Fruit fly (Drosophila melanogaster) whole organism, embryonic: ENCODE measurements around the gene Smvt.

ENCODE experiments used
- Awh ChIP-seq: fragments of 200-800 bp; sonication (Bioruptor generic); IDR thresholded peaks from 2 replicates; pipeline ENCODE4, ENCODE4 v1.3.6; 2022; ENCODE audit warnings: missing biosample characterization, missing genetic modification characterization
- B-H2 ChIP-seq: fragments of 200-800 bp; sonication (Bioruptor generic); optimal IDR thresholded peaks from 2 replicates; lab custom pipeline; 2018; ENCODE audit warnings: missing biosample characterization, mild to moderate bottlenecking, missing genetic modification characterization
- Bgb ChIP-seq: fragments of 200-800 bp; sonication (Bioruptor generic); IDR thresholded peaks from 2 replicates; pipeline ENCODE4 v1.3.6; 2022; ENCODE audit warnings: missing biosample characterization, missing genetic modification characterization; ENCODE audit not compliant: partially characterized antibody
- Bteb2 ChIP-seq: fragments of 200-800 bp; sonication (Bioruptor generic); optimal IDR thresholded peaks from 2 replicates; lab custom pipeline; 2016; ENCODE audit warnings: missing biosample characterization, missing genetic modification characterization
- CG10147 ChIP-seq: fragments of 200-800 bp; sonication (Bioruptor generic); optimal IDR thresholded peaks from 2 replicates; lab custom pipeline; 2019; ENCODE audit warnings: missing biosample characterization, mild to moderate bottlenecking, missing genetic modification characterization, moderate library complexity
- CG1024 ChIP-seq: fragments of 200-800 bp; sonication (Bioruptor generic); IDR thresholded peaks from 2 replicates; pipeline ENCODE4 v1.3.6; 2022; ENCODE audit warnings: missing biosample characterization, missing genetic modification characterization
- CG10274 ChIP-seq: fragments of 200-800 bp; sonication (Bioruptor generic); optimal IDR thresholded peaks from 3 replicates; lab custom pipeline; 2017; ENCODE audit warnings: missing biosample characterization, mild to moderate bottlenecking, missing genetic modification characterization
- CG10431 ChIP-seq: fragments of 200-800 bp; sonication (Bioruptor generic); optimal IDR thresholded peaks from 3 replicates; lab custom pipeline; 2018; ENCODE audit warnings: missing biosample characterization, mild to moderate bottlenecking, missing genetic modification characterization
- CG12236 ChIP-seq: fragments of 200-800 bp; sonication (Bioruptor generic); optimal IDR thresholded peaks from 2 replicates; lab custom pipeline; 2016; ENCODE audit warnings: missing biosample characterization, missing genetic modification characterization
- CG12769 ChIP-seq: fragments of 200-800 bp; sonication (Bioruptor generic); optimal IDR thresholded peaks from 2 replicates; lab custom pipeline; 2019; ENCODE audit warnings: missing biosample characterization, mild to moderate bottlenecking, missing genetic modification characterization, moderate library complexity
- CG13123 ChIP-seq: fragments of 200-800 bp; sonication (Bioruptor generic); optimal IDR thresholded peaks from 2 replicates; lab custom pipeline; 2016; ENCODE audit warnings: missing biosample characterization, missing genetic modification characterization
- CG13287 ChIP-seq: fragments of 200-800 bp; sonication (Bioruptor generic); IDR thresholded peaks from 2 replicates; pipeline ENCODE4 v1.3.6; 2022; ENCODE audit warnings: missing biosample characterization, missing genetic modification characterization; ENCODE audit not compliant: partially characterized antibody
- CG13624 ChIP-seq: fragments of 200-800 bp; sonication (Bioruptor generic); optimal IDR thresholded peaks from 2 replicates; lab custom pipeline; 2016; ENCODE audit warnings: missing biosample characterization, missing genetic modification characterization
- CG13775 ChIP-seq: fragments of 200-800 bp; sonication (Bioruptor generic); optimal IDR thresholded peaks from 3 replicates; lab custom pipeline; 2017; ENCODE audit warnings: missing biosample characterization, mild to moderate bottlenecking, missing genetic modification characterization
- CG15011 ChIP-seq: fragments of 200-800 bp; sonication (Bioruptor generic); optimal IDR thresholded peaks from 3 replicates; lab custom pipeline; 2018; ENCODE audit warnings: missing biosample characterization, mild to moderate bottlenecking, missing genetic modification characterization
- CG17361 ChIP-seq: fragments of 200-800 bp; sonication (Bioruptor generic); IDR thresholded peaks from 3 replicates; pipeline ENCODE4 v1.3.6; 2022; ENCODE audit warnings: missing biosample characterization, missing genetic modification characterization
- CG3065 ChIP-seq: fragments of 200-800 bp; sonication (Bioruptor generic); optimal IDR thresholded peaks from 2 replicates; lab custom pipeline; 2016; ENCODE audit warnings: missing biosample characterization, missing genetic modification characterization
- CG31365 ChIP-seq: fragments of 200-800 bp; sonication (Bioruptor generic); optimal IDR thresholded peaks from 2 replicates; lab custom pipeline; 2018; ENCODE audit warnings: missing biosample characterization, mild to moderate bottlenecking, missing genetic modification characterization
- CG32532 ChIP-seq: fragments of 200-800 bp; sonication (Bioruptor generic); IDR thresholded peaks from 2 replicates; pipeline ENCODE4 v1.3.6; 2022; ENCODE audit warnings: missing biosample characterization, missing genetic modification characterization
- CG3281 ChIP-seq: fragments of 200-800 bp; sonication (Bioruptor generic); optimal IDR thresholded peaks from 3 replicates; lab custom pipeline; 2017; ENCODE audit warnings: missing biosample characterization, mild to moderate bottlenecking, missing genetic modification characterization
- CG4617 ChIP-seq: fragments of 200-800 bp; sonication (Bioruptor generic); optimal IDR thresholded peaks from 3 replicates; lab custom pipeline; 2016; ENCODE audit warnings: missing biosample characterization, missing genetic modification characterization, borderline replicate concordance
- CG6254 ChIP-seq: fragments of 200-800 bp; sonication (Bioruptor generic); optimal IDR thresholded peaks from 3 replicates; lab custom pipeline; 2017; ENCODE audit warnings: mild to moderate bottlenecking, missing biosample characterization, missing genetic modification reagents, missing genetic modification characterization
- Dll ChIP-seq: fragments of 200-800 bp; sonication (Bioruptor generic); IDR thresholded peaks from 4 replicates; pipeline ENCODE4 v1.3.6; 2022; ENCODE audit warnings: missing biosample characterization, missing genetic modification characterization; ENCODE audit not compliant: partially characterized antibody
- Dp ChIP-seq: fragments of 200-800 bp; sonication (Bioruptor generic); optimal IDR thresholded peaks from 2 replicates; lab custom pipeline; 2018; ENCODE audit warnings: missing biosample characterization, mild to moderate bottlenecking, missing genetic modification characterization, moderate library complexity
- HLH4C ChIP-seq: fragments of 200-800 bp; sonication (Bioruptor generic); IDR thresholded peaks from 3 replicates; pipeline ENCODE4 v1.3.6; 2022; ENCODE audit warnings: missing biosample characterization, missing genetic modification characterization; ENCODE audit not compliant: partially characterized antibody
- HLHmδ ChIP-seq: fragments of 200-800 bp; sonication (Bioruptor generic); optimal IDR thresholded peaks from 2 replicates; lab custom pipeline; 2018; ENCODE audit warnings: missing biosample characterization, mild to moderate bottlenecking, missing genetic modification characterization, moderate library complexity
- Hey ChIP-seq: fragments of 200-800 bp; sonication (Bioruptor generic); optimal IDR thresholded peaks from 3 replicates; lab custom pipeline; 2018; ENCODE audit warnings: missing biosample characterization, mild to moderate bottlenecking, missing genetic modification characterization
- Hr3 ChIP-seq: fragments of 200-800 bp; sonication (Bioruptor generic); optimal IDR thresholded peaks from 3 replicates; lab custom pipeline; 2016; ENCODE audit warnings: missing biosample characterization, missing genetic modification characterization
- Lim3 ChIP-seq: fragments of 200-800 bp; sonication (Bioruptor generic); IDR thresholded peaks from 2 replicates; pipeline ENCODE4 v1.3.6; 2022; ENCODE audit warnings: missing biosample characterization, missing genetic modification characterization
- NfI ChIP-seq: fragments of 200-800 bp; sonication (Bioruptor generic); optimal IDR thresholded peaks from 3 replicates; lab custom pipeline; 2018; ENCODE audit warnings: missing biosample characterization, mild to moderate bottlenecking, missing genetic modification characterization, moderate library complexity
- Sox102F ChIP-seq: fragments of 200-800 bp; sonication (Bioruptor generic); optimal IDR thresholded peaks from 2 replicates; lab custom pipeline; 2018; ENCODE audit warnings: missing biosample characterization, mild to moderate bottlenecking, missing genetic modification characterization, moderate library complexity
- TFAM ChIP-seq: fragments of 200-800 bp; sonication (Bioruptor generic); optimal IDR thresholded peaks from 2 replicates; lab custom pipeline; 2017; ENCODE audit warnings: missing biosample characterization, missing genetic modification characterization, inconsistent platforms
- Vsx1 ChIP-seq: fragments of 200-800 bp; sonication (Bioruptor generic); optimal IDR thresholded peaks from 2 replicates; lab custom pipeline; 2017; ENCODE audit warnings: missing biosample characterization, mild to moderate bottlenecking, missing genetic modification characterization, missing genetic modification reagents
- amos ChIP-seq: fragments of 200-800 bp; sonication (Bioruptor generic); IDR thresholded peaks from 2 replicates; pipeline ENCODE4 v1.3.6; 2022; ENCODE audit warnings: missing biosample characterization, missing genetic modification characterization; ENCODE audit not compliant: partially characterized antibody
- chif ChIP-seq, 2 experiments: fragments of 200-800 bp; sonication (Bioruptor generic); optimal IDR thresholded peaks; 3 replicates each; lab custom pipeline; 2016; ENCODE audit warnings: missing biosample characterization in 2 of 2, missing genetic modification characterization in 2 of 2
- chm ChIP-seq: fragments of 200-800 bp; sonication (Bioruptor generic); IDR thresholded peaks from 2 replicates; pipeline ENCODE4 v1.3.6; 2022; ENCODE audit warnings: missing biosample characterization, missing genetic modification characterization
- dati ChIP-seq: fragments of 200-800 bp; sonication (Bioruptor generic); IDR thresholded peaks from 2 replicates; pipeline ENCODE4 v1.3.6; 2022; ENCODE audit warnings: missing biosample characterization, missing genetic modification characterization
- dpn ChIP-seq, 2 experiments: fragments of 200-800 bp; sonication (Bioruptor generic); optimal IDR thresholded peaks; 3 replicates each; lab custom pipeline; 2016; ENCODE audit warnings: missing biosample characterization in 2 of 2, missing genetic modification characterization in 2 of 2
- eve ChIP-seq, 2 experiments: fragments of >200 bp; optimal IDR thresholded peaks; 2 replicates each; lab custom pipeline; 2017; ENCODE audit warnings: missing biosample characterization in 2 of 2, missing genetic modification characterization in 2 of 2
- ewg ChIP-seq: fragments of 200-800 bp; sonication (Bioruptor generic); optimal IDR thresholded peaks from 3 replicates; lab custom pipeline; 2017; ENCODE audit warnings: mild to moderate bottlenecking, missing biosample characterization, missing genetic modification reagents, missing genetic modification characterization
- fu2 ChIP-seq: fragments of 200-800 bp; sonication (Bioruptor generic); optimal IDR thresholded peaks from 2 replicates; lab custom pipeline; 2016; ENCODE audit warnings: missing biosample characterization, missing genetic modification characterization
- ind ChIP-seq: fragments of 200-800 bp; sonication (Bioruptor generic); optimal IDR thresholded peaks from 3 replicates; lab custom pipeline; 2016; ENCODE audit warnings: missing biosample characterization, missing genetic modification characterization
- jumu ChIP-seq: fragments of 200-800 bp; sonication (Bioruptor generic); optimal IDR thresholded peaks from 3 replicates; lab custom pipeline; 2016; ENCODE audit warnings: missing biosample characterization, missing genetic modification characterization
- odd ChIP-seq: fragments of 200-800 bp; sonication (Bioruptor generic); optimal IDR thresholded peaks from 2 replicates; lab custom pipeline; 2017; ENCODE audit warnings: missing biosample characterization, mild to moderate bottlenecking, missing genetic modification characterization
- shn ChIP-seq: fragments of 200-800 bp; sonication (Bioruptor generic); optimal IDR thresholded peaks from 3 replicates; lab custom pipeline; 2016; ENCODE audit warnings: missing biosample characterization, missing genetic modification characterization
- slp2 ChIP-seq: fragments of 200-800 bp; sonication (Bioruptor generic); optimal IDR thresholded peaks from 2 replicates; lab custom pipeline; 2016; ENCODE audit warnings: missing biosample characterization, missing genetic modification characterization
- sna ChIP-seq: fragments of 200-800 bp; sonication (Bioruptor generic); IDR thresholded peaks from 2 replicates; pipeline ENCODE4 v1.3.6; 2022; ENCODE audit warnings: missing biosample characterization, missing genetic modification characterization; ENCODE audit not compliant: partially characterized antibody
- sob ChIP-seq: fragments of 200-800 bp; sonication (Bioruptor generic); IDR thresholded peaks from 2 replicates; pipeline ENCODE4 v1.3.6; 2022; ENCODE audit warnings: missing biosample characterization, missing genetic modification characterization
- tin ChIP-seq: fragments of 200-800 bp; sonication (Bioruptor generic); optimal IDR thresholded peaks from 3 replicates; lab custom pipeline; 2016; ENCODE audit warnings: missing biosample characterization, missing genetic modification characterization

The Smvt gene

dm6 chr3R:31793664-31794417 lies 32.5 kb upstream of the Smvt start, which contains the start of the genes Mccc1 and Acf (continued):
- TF ChIP-seq slp2 (GFP tag; lab: Kevin White, UChicago) (no peak), sob (GFP tag; lab: Robert Waterston, UW) (peak; percentile 37; the same call in 1 of the 2 replicates), CG12236 (GFP tag; lab: Kevin White, UChicago) (peak; percentile 25), CG12769 (no peak), fu2 (GFP tag; lab: Kevin White, UChicago) (no peak), TFAM (no peak), odd (GFP tag; lab: Kevin White, UChicago) (no peak), NfI (GFP tag; lab: Kevin White, UChicago) (no peak), CG32532 (GFP tag; lab: Robert Waterston, UW) (peak; percentile 51; the same call in 1 of the 2 replicates), CG3281 (GFP tag; lab: Kevin White, UChicago) (no peak), eve (GFP tag; optimal IDR thresholded peaks at IDR 0.05; lab: Kevin White, UChicago) (no peak), CG13287 (GFP tag; lab: Robert Waterston, UW) (peak; percentile 76), CG1024 (GFP tag; lab: Robert Waterston, UW) (no peak), Vsx1 (GFP tag; lab: Kevin White, UChicago) (no peak), Bteb2 (peak; percentile 41), jumu (peak; percentile 31), CG4617 (GFP tag; lab: Kevin White, UChicago) (no peak), CG13775 (GFP tag; lab: Kevin White, UChicago) (peak; percentile 27), Hr3 (GFP tag; lab: Kevin White, UChicago) (peak; percentile 21), CG10147 (GFP tag; lab: Kevin White, UChicago) (no peak), HLH4C (GFP tag; lab: Robert Waterston, UW) (peak; percentile 76), CG6254 (GFP tag; lab: Kevin White, UChicago) (no peak), chm (GFP tag; lab: Robert Waterston, UW) (no peak), Dp (peak; percentile 33), tin (GFP tag; lab: Kevin White, UChicago) (peak; percentile 22), CG3065 (GFP tag; lab: Kevin White, UChicago) (no peak), amos (GFP tag; lab: Robert Waterston, UW) (peak; percentile 65), CG15011 (no peak), CG10274 (GFP tag; lab: Kevin White, UChicago) (no peak), ewg (GFP tag; lab: Kevin White, UChicago) (peak; percentile 44), CG17361 (GFP tag; lab: Robert Waterston, UW) (peak; percentile 91; the same call in 2 of the 3 replicates), Bgb (GFP tag; lab: Robert Waterston, UW) (peak; percentile 54; the same call in 1 of the 2 replicates), Lim3 (GFP tag; lab: Robert Waterston, UW) (no peak), dpn (GFP tag; optimal IDR thresholded peaks at IDR 0.05; lab: Kevin White, UChicago) (peak; percentile 42 to 51), chif (GFP tag; optimal IDR thresholded peaks at IDR 0.05; lab: Kevin White, UChicago) (peak in 1 of 2 experiments; percentile 31), CG13123 (GFP tag; lab: Kevin White, UChicago) (no peak), B-H2 (GFP tag; lab: Kevin White, UChicago) (no peak), Dll (GFP tag; lab: Robert Waterston, UW) (peak; percentile 73), Awh (no peak), sna (GFP tag; lab: Robert Waterston, UW) (peak; percentile 51; the same call in 1 of the 2 replicates), shn (GFP tag; lab: Kevin White, UChicago) (no peak), ind (GFP tag; lab: Kevin White, UChicago) (peak; percentile 10), CG10431 (GFP tag; lab: Kevin White, UChicago) (no peak), CG13624 (GFP tag; lab: Kevin White, UChicago) (peak; percentile 10), Hey (no peak), Sox102F (GFP tag; lab: Kevin White, UChicago) (no peak), dati (GFP tag; lab: Robert Waterston, UW) (no peak), CG31365 (tag; lab: Kevin White, UChicago) (no peak), HLHmδ (no peak)
